Worm (Caenorhabditis elegans): ENCODE data around the gene gpdh-2.

Gene gpdh-2

DNA sequence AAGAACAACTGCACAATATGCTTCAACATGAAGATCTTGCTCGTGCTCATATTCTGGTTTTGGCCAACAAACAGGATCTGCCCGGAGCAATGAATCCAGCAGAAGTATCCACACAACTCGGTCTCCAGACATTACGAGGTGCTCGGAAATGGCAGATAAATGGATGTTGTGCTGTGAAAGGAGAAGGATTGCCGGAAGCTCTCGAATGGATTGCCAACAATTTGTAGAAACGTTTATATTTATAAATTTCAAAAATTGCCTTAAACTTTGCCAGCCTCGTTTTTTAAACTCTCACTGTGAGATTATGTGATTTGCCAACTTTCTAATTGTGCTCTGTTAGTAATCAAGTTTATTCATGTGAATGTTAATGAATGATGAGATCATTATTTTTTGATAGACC, 35.2 kb downstream of the gpdh-2 start:
- no peak for TF ChIP-seq lir-3 (tag; optimal IDR thresholded peaks at IDR 0.05; ENCODE audit: poor library complexity)
- no peak for TF ChIP-seq mdl-1 (tag; optimal IDR thresholded peaks at IDR 0.05)
- TF ChIP-seq nhr-85 (tag) = peak; percentile 51
- no peak for TF ChIP-seq unc-86 (tag; optimal IDR thresholded peaks at IDR 0.05)

DNA sequence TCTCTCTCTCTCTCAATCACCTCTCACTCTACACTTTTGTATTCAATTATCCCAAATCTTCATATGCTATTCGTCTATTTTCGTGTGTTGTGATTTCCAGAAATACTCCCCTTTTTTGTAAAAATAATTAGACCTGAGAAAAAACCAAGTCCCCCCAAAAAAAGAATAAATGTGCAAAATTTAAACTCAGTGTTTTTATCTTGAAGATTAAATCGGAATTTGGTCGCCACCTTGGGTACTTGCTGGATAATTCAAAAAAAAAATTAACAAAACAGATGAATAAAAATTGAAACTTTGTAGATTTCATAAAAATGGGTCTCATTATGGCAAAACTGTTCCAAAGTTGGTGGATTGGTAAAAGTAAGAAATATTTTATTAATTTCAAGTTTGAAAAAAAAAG, 36.0 kb downstream of the gpdh-2 start, which contains the start of gene arl-5:
Gene arl-5 (plus strand): TSS at position 301 of the 400 bp plus-strand sequence.
- TF ChIP-seq tlp-1 (tag; optimal IDR thresholded peaks at IDR 0.05) = no peak
- no peak for TF ChIP-seq aha-1 (tag; optimal IDR thresholded peaks at IDR 0.05)
- TF ChIP-seq lin-13 (GFP tag; optimal IDR thresholded peaks at IDR 0.05) = no peak
- no peak for TF ChIP-seq lin-15B (tag; optimal IDR thresholded peaks at IDR 0.05)
- no peak for TF ChIP-seq lir-3 (tag; optimal IDR thresholded peaks at IDR 0.05; ENCODE audit: poor library complexity)
- TF ChIP-seq nhr-11 (tag; optimal IDR thresholded peaks at IDR 0.05) = no peak
- no peak for TF ChIP-seq nhr-71 (tag; optimal IDR thresholded peaks at IDR 0.05)
- TF ChIP-seq swsn-7 (tag; optimal IDR thresholded peaks at IDR 0.05) = no peak

ce11 chrIII:9818763-9819162, 40.2 kb downstream of the gpdh-2 start, which contains the start of gene panl-3:
Gene panl-3, plus strand, starts transcription at chrIII:9819056.
- TF ChIP-seq xbp-1 (tag; optimal IDR thresholded peaks at IDR 0.05) (peak; percentile 69), tbx-2 (tag; optimal IDR thresholded peaks at IDR 0.05) (peak; percentile 86), isw-1 (GFP tag; IDR thresholded peaks at IDR 0.05) (no peak), fkh-4 (tag; optimal IDR thresholded peaks at IDR 0.05; ENCODE audit: borderline replicate concordance) (no peak), nhr-20 (tag; optimal IDR thresholded peaks at IDR 0.05) (peak; percentile 80), mep-1 (tag; optimal IDR thresholded peaks at IDR 0.05) (peak; percentile 93), nhr-84 (tag; optimal IDR thresholded peaks at IDR 0.05) (no peak), nhr-47 (tag; optimal IDR thresholded peaks at IDR 0.05) (peak; percentile 69), nhr-85 (tag) (peak; percentile 68), ceh-63 (GFP tag; optimal IDR thresholded peaks at IDR 0.05) (no peak), egl-13 (tag; optimal IDR thresholded peaks at IDR 0.05) (no peak), unc-98 (GFP tag; IDR thresholded peaks at IDR 0.05) (no peak), dpl-1 (GFP tag; optimal IDR thresholded peaks at IDR 0.05) (peak; percentile 54 to 78 (median 65)), jun-1 (tag; optimal IDR thresholded peaks at IDR 0.05) (no peak), mef-2 (tag; optimal IDR thresholded peaks at IDR 0.05) (no peak), elt-3 (tag; optimal IDR thresholded peaks at IDR 0.05) (peak in 2 of 6 experiments; percentile 30 to 48), unc-130 (tag; optimal IDR thresholded peaks at IDR 0.05) (peak; percentile 94), zip-4 (GFP tag; optimal IDR thresholded peaks at IDR 0.05) (no peak), tlp-1 (tag; optimal IDR thresholded peaks at IDR 0.05) (no peak), C16A3.4 (tag; optimal IDR thresholded peaks at IDR 0.05) (peak; percentile 79), ceh-88 (GFP tag; IDR thresholded peaks at IDR 0.05) (no peak), snu-23 (GFP tag; optimal IDR thresholded peaks at IDR 0.05) (peak; percentile 83), lin-35 (GFP tag; optimal IDR thresholded peaks at IDR 0.05) (peak; percentile 71 to 85), mab-9 (GFP tag; IDR thresholded peaks at IDR 0.05) (peak; percentile 73), nhr-19 (GFP tag; conservative IDR thresholded peaks at IDR 0.05) (peak; percentile 55), fos-1 (tag; optimal IDR thresholded peaks at IDR 0.05) (no peak), unc-86 (tag; optimal IDR thresholded peaks at IDR 0.05) (peak; percentile 35), nhr-28 (tag; optimal IDR thresholded peaks at IDR 0.05) (no peak), nhr-76 (tag; optimal IDR thresholded peaks at IDR 0.05) (no peak), sup-37 (GFP tag; optimal IDR thresholded peaks at IDR 0.05) (no peak), ceh-90 (tag; optimal IDR thresholded peaks at IDR 0.05) (no peak), C34B4.2 (tag; optimal IDR thresholded peaks at IDR 0.05) (no peak), swsn-7 (tag; optimal IDR thresholded peaks at IDR 0.05) (peak; percentile 70), lir-3 (tag; optimal IDR thresholded peaks at IDR 0.05; ENCODE audit: poor library complexity) (no peak), aly-2 (tag; optimal IDR thresholded peaks at IDR 0.05) (no peak), fkh-10 (GFP tag; optimal IDR thresholded peaks at IDR 0.05) (no peak), nhr-71 (tag; optimal IDR thresholded peaks at IDR 0.05) (peak; percentile 81), ceh-82 (tag; optimal IDR thresholded peaks at IDR 0.05) (peak; percentile 10 to 57 (median 38)), rnt-1 (tag; optimal IDR thresholded peaks at IDR 0.05) (peak; percentile 82), blmp-1 (tag; optimal IDR thresholded peaks at IDR 0.05) (no peak), nhr-11 (tag; optimal IDR thresholded peaks at IDR 0.05) (no peak), fkh-8 (tag; optimal IDR thresholded peaks at IDR 0.05) (peak; percentile 65), nhr-237 (tag; optimal IDR thresholded peaks at IDR 0.05) (no peak), lin-14 (GFP tag; optimal IDR thresholded peaks at IDR 0.05) (peak; percentile 91), dsc-1 (tag; optimal IDR thresholded peaks at IDR 0.05) (peak; percentile 28)
